Worm (Caenorhabditis elegans) whole organism, early embryonic: ENCODE measurements around the gene henn-1.

ENCODE experiments used
- B0310.2 ChIP-seq: sonication (generic microtip); optimal IDR thresholded peaks from 2 replicates; lab custom pipeline; 2016; ENCODE audit warnings: mild to moderate bottlenecking, missing genetic modification characterization, missing compliant biosample characterization
- F13C5.2 ChIP-seq: sonication (generic microtip); optimal IDR thresholded peaks from 2 replicates; lab custom pipeline; 2017; ENCODE audit warnings: mild to moderate bottlenecking, missing genetic modification characterization, inconsistent platforms, missing compliant biosample characterization
- aly-1 ChIP-seq: sonication (generic microtip); optimal IDR thresholded peaks from 2 replicates; lab custom pipeline; 2016; ENCODE audit warnings: missing genetic modification characterization, missing compliant biosample characterization
- ama-1 ChIP-seq: fragments of 150-350 bp; optimal IDR thresholded peaks from 2 replicates; lab custom pipeline; 2014
- ceh-13 ChIP-seq: fragments of 200-800 bp; sonication (Bioruptor generic); optimal IDR thresholded peaks from 2 replicates; lab custom pipeline; 2018; ENCODE audit warnings: mild to moderate bottlenecking, missing genetic modification characterization, missing compliant biosample characterization
- ceh-36 ChIP-seq: sonication (generic microtip); optimal IDR thresholded peaks from 2 replicates; lab custom pipeline; 2016; ENCODE audit warnings: missing genetic modification characterization, inconsistent platforms, missing compliant biosample characterization
- ets-7 ChIP-seq: sonication (generic microtip); optimal IDR thresholded peaks from 2 replicates; lab custom pipeline; 2016; ENCODE audit warnings: missing genotype, missing genetic modification characterization, missing compliant biosample characterization
- hmg-4 ChIP-seq: fragments of 200-800 bp; sonication (Bioruptor generic); optimal IDR thresholded peaks from 2 replicates; lab custom pipeline; 2018; ENCODE audit warnings: mild to moderate bottlenecking, missing genetic modification characterization, missing compliant biosample characterization
- pes-1 ChIP-seq: fragments of 200-800 bp; sonication (Bioruptor generic); IDR thresholded peaks from 2 replicates; pipeline ENCODE4 v1.3.6; 2022; ENCODE audit warnings: missing genetic modification reagents, missing genetic modification characterization, missing compliant biosample characterization
- scrt-1 ChIP-seq: fragments of 200-800 bp; sonication (Bioruptor generic); IDR thresholded peaks from 2 replicates; pipeline ENCODE4 v1.3.6; 2022; ENCODE audit warnings: missing genetic modification characterization, missing compliant biosample characterization
- sea-1 ChIP-seq: fragments of 200-800 bp; sonication (Bioruptor generic); conservative IDR thresholded peaks from 2 replicates; pipeline ENCODE4 v1.3.6; 2022; ENCODE audit warnings: missing genetic modification characterization, missing compliant biosample characterization
- tbx-37 ChIP-seq: fragments of 200-800 bp; sonication (Bioruptor generic); conservative IDR thresholded peaks from 2 replicates; pipeline ENCODE4 v1.3.6; 2022; ENCODE audit warnings: missing genetic modification reagents, missing genetic modification characterization, missing compliant biosample characterization

- TF ChIP-seq ceh-36 (tag; lab: Kevin White, UChicago): no peak
- no peak for TF ChIP-seq hmg-4 (GFP tag; lab: Kevin White, UChicago)
- TF ChIP-seq aly-1 (tag; lab: Kevin White, UChicago): no peak
- TF ChIP-seq ama-1 (lab: Kevin White, UChicago): no peak
- TF ChIP-seq sea-1 (GFP tag; lab: Robert Waterston, UW): no peak
- TF ChIP-seq ets-7 (tag; lab: Kevin White, UChicago): no peak
- TF ChIP-seq scrt-1 (GFP tag; lab: Robert Waterston, UW): no peak
- TF ChIP-seq pes-1 (GFP tag; lab: Robert Waterston, UW): no peak
- TF ChIP-seq F13C5.2 (tag; lab: Kevin White, UChicago): no peak
- TF ChIP-seq ceh-13 (GFP tag; lab: Kevin White, UChicago): no peak
- TF ChIP-seq tbx-37: no peak
- no peak for TF ChIP-seq B0310.2 (tag; lab: Kevin White, UChicago)
These were observed 43.4 kb downstream of the henn-1 start, which contains the start of gene clec-160 for ce11 chrIII:8275871-8276270.
